Worm (Caenorhabditis elegans): ENCODE results near the gene K11D12.12.

DNA sequence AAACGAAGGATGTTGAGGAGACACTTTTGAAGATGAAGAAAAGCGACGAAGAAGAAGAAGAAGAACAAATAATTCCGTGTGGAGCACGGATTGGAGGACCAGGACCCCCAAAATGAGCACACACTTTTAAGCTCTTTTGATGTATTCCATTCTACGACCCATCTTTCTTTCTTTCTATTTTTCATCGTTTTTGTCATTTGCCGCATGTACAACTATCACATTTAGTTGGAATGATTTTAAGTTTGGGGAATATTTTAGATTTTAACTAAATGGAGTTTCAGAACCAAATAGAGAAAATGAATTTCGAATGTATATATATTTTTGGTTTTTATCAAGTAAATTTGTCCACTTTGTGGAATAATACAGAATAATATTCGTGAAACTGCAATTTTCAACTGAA, 46.9 kb downstream of the K11D12.12 start, which contains the start of gene unc-46:
- TF ChIP-seq let-607 (tag; optimal IDR thresholded peaks at IDR 0.05) (no peak), ztf-28 (GFP tag; IDR thresholded peaks at IDR 0.05) (no peak)

Measured in whole organism, young adult.